Fruit fly (Drosophila melanogaster) whole organism: ENCODE measurements around the gene CG43331.

Experiments
- CG8478 ChIP-seq: fragments of >200 bp; optimal IDR thresholded peaks from 2 replicates; lab custom pipeline; 2018; ENCODE audit warnings: inconsistent platforms
- Dll ChIP-seq: fragments of >200 bp; optimal IDR thresholded peaks from 2 replicates; lab custom pipeline; 2017
- EcR ChIP-seq, 2 experiments: fragments of >200 bp; optimal IDR thresholded peaks; 2 replicates each; lab custom pipeline; 2017; ENCODE audit warnings: missing biosample characterization in 2 of 2, missing genetic modification characterization in 2 of 2, missing genetic modification reagents in 2 of 2
- pan ChIP-seq: fragments of >200 bp; optimal IDR thresholded peaks from 2 replicates; lab custom pipeline; 2017
- psq ChIP-seq: fragments of >200 bp; optimal IDR thresholded peaks from 2 replicates; lab custom pipeline; 2017
- usp ChIP-seq: fragments of >200 bp; optimal IDR thresholded peaks from 2 replicates; lab custom pipeline; 2017; ENCODE audit warnings: missing biosample characterization, missing genetic modification characterization, mixed read lengths

Gene CG43331

DNA sequence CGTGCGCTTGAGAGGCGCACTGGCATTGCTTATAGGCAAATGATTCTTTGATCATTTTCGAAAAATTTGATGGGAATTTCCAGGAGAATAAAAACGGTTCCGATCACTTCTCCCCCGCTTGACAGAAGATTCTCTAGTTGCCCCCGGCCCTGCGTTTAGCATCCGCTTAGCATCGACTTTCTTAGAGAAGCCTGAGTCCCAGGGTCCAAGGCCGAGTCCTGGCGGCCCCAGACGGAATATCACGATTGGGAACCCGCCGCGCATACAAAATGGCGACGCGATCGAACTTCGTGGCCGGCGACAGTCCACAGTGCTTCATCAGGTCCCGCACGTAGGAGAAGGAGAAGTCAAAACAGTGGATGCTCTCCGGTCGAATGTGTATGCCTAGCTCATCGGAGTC lies at the start of gene CG43331:
Gene CG43331, minus strand, starts transcription at position 101 of the 400 bp plus-strand sequence.
- TF ChIP-seq pan (lab: Kevin White, UChicago) (no peak), EcR (GFP tag; optimal IDR thresholded peaks at IDR 0.05; lab: Kevin White, UChicago) (no peak), psq (lab: Kevin White, UChicago) (no peak), CG8478 (lab: Kevin White, UChicago) (no peak), Dll (no peak), usp (no peak)

DNA sequence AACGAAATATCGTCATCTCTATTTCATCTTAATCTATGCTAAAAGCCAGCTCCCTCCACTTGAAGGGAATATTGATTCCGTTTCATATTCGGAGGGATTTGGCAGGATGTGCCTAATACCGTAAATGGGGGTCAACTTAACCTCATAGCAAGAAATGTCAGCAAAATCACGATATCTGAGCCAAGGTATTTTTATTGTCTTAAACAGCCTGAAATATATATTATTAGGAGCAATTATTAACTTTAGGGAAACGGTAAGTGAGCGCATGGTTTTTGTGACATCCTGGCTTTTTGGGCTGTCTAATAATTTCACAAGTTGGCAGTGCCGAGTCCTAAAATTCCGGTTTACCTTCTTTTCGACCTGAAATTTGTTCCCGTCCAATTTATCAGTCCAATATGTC lies 46.3 kb upstream of the CG43331 start, which contains the start of gene Trxr2:
Gene Trxr2, plus strand, starts transcription at position 301 of the 400 bp plus-strand sequence.
- TF ChIP-seq EcR (GFP tag; optimal IDR thresholded peaks at IDR 0.05; lab: Kevin White, UChicago) (no peak), CG8478 (lab: Kevin White, UChicago) (no peak), pan (lab: Kevin White, UChicago) (no peak), Dll (no peak), psq (lab: Kevin White, UChicago) (no peak), usp (no peak)

DNA sequence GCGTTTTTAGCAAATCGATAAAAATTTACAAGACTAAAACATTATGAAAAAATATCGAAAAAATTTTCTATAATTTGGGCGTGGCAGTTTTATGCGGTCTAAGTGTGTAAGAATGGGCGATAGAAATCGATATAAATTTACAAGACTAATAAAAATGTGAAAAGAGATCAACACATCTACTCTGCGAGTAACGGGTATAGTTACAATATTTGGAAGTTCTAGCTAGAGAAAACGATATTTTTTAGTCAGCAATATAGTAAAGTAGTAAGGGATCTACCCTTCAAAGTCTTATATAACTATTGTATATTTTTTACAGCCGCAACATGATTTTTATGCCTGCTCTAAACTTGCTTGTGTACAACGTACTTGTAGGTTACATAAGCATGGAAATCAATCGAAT lies 44.5 kb upstream of the CG43331 start, which contains the start of gene CG11404:
Gene CG11404, plus strand, starts transcription at position 301 of the 400 bp plus-strand sequence.
- TF ChIP-seq CG8478 (lab: Kevin White, UChicago) = no peak
- TF ChIP-seq psq (lab: Kevin White, UChicago) = no peak

DNA sequence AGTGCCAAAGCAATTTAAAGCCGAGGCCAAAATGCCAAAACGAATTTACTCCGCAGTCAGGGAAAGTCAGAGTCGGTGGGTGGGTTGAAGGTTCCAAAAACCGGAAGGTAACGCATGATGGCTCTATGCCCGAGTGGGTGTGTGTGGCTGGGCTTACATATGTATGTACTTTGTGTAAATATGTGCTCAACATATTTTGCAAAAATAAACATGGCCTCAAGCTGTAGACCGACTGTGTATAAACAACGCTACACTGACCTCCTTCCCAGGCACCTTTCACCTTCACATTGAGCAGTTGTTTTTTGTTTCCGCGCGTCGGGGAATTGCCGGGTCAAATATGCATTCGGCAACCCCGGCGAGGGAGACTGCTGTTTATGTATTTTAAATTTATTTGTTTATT lies 16.4 kb upstream of the CG43331 start:
- TF ChIP-seq usp (no peak), CG8478 (lab: Kevin White, UChicago) (no peak), pan (lab: Kevin White, UChicago) (no peak), psq (lab: Kevin White, UChicago) (no peak), EcR (GFP tag; optimal IDR thresholded peaks at IDR 0.05; lab: Kevin White, UChicago) (no peak), Dll (no peak)

DNA sequence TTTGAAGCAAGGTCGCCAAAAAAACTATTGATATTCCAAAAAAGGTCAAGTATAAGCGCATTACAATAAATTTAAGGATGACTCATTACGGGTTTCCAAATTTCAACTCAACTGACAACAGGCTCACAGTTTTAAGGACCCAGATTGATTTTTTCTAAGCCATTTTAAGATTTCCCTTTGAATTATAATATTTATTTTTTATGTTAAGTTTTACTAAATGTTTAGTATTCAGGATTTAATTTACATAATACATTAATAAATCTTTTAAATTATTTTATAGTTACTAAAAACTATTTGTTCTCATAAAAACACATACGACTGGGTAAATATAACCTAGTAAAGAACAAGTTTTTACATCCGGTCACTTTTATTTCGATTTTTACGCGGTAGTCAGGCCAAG lies 1.5 kb upstream of the CG43331 start, which contains the start of gene CG43329:
Gene CG43329, minus strand, starts transcription at position 101 of the 400 bp plus-strand sequence.
- TF ChIP-seq pan (lab: Kevin White, UChicago) = no peak
- no peak for TF ChIP-seq Dll
- no peak for TF ChIP-seq EcR (GFP tag; optimal IDR thresholded peaks at IDR 0.05; lab: Kevin White, UChicago)
- no peak for TF ChIP-seq usp
- no peak for TF ChIP-seq CG8478 (lab: Kevin White, UChicago)
- TF ChIP-seq psq (lab: Kevin White, UChicago) = no peak

DNA sequence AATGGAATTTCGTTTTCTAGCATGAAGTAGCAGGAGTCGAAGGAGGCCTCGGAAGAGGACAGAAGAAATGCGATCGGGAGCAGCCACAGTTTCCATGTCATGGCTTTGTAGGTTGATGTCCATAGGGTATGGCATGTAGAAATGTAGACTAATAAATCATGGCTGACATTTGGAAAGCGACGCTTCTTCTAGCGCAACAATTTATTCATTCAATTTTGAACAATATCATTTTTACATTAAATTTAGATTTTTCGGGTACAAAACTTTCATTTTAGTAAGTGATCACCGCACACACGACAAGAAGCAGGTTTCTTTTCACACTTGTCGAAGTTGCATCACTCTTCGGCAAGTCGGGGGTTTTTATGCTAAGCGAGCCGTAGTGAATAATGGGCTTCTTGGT lies 693 bp upstream of the CG43331 start, which contains the start of gene CG43330:
Gene CG43330, minus strand, starts transcription at position 101 of the 400 bp plus-strand sequence.
- TF ChIP-seq usp = no peak
- no peak for TF ChIP-seq pan (lab: Kevin White, UChicago)
- TF ChIP-seq CG8478 (lab: Kevin White, UChicago) = no peak
- no peak for TF ChIP-seq Dll
- TF ChIP-seq EcR (GFP tag; optimal IDR thresholded peaks at IDR 0.05; lab: Kevin White, UChicago) = no peak
- no peak for TF ChIP-seq psq (lab: Kevin White, UChicago)

DNA sequence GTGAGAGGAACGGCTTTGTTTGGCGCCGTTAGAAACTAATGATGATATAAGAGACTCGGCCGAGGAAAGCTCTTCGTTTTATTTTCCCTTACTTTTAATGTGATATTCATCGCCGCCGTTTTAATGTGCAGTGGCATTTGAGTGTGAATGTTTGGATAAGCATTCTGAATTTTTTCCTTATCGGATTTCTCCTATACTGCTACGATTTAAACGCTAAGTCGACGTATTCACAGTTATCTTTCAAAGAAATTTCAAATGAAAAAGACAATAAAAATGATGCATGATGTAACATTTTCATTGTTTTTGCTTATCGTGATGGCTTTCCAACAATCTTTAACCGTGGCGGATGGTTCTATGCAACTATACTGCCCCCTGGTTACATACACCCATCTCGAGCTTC lies 2.3 kb downstream of the CG43331 start, which contains the start of gene CG43312:
Gene CG43312, plus strand, starts transcription at position 301 of the 400 bp plus-strand sequence.
- no peak for TF ChIP-seq EcR (GFP tag; optimal IDR thresholded peaks at IDR 0.05; lab: Kevin White, UChicago)
- no peak for TF ChIP-seq pan (lab: Kevin White, UChicago)
- TF ChIP-seq psq (lab: Kevin White, UChicago) = no peak

DNA sequence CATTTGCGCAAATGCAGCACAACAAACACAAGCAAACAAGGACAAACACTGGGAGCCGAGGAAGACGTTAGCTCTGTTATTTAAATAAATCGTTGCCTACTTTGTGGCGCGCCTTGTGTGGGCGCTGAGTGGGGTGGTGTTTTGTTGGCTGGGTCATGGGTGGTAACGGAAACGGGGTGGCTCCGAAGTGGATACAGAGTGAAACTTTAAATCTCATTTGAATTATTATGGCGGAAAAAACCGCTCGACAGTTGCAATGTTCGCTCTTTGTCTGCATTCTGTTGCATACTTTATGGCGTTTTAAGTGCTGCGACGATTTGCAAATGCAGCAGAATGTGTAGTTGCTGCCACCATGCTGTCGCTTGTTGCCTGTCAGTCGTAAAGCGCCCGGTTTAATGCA lies 6.0 kb downstream of the CG43331 start:
- TF ChIP-seq Dll = no peak
- TF ChIP-seq psq (lab: Kevin White, UChicago) = no peak
- no peak for TF ChIP-seq pan (lab: Kevin White, UChicago)
- no peak for TF ChIP-seq usp
- TF ChIP-seq EcR (GFP tag; optimal IDR thresholded peaks at IDR 0.05; lab: Kevin White, UChicago) = no peak
- TF ChIP-seq CG8478 (lab: Kevin White, UChicago) = no peak

DNA sequence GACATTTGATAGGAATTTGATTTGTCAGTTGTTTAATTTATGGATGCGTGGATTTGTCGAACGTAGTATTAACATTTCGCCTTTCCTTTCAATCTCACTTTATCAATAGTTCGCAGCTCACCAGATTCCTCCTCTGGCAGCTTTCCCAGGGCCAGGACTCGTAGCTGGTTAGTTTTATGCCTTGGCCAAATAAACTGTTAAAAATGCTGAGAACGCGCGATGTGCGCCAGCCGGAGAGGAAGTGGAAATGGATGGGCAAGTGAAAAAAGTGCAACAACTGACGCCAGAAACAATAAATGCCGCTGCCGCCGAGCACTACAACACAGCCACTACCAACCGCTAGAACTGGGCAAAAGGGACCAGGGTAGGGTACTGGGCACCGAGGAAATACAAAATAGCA lies 20.2 kb downstream of the CG43331 start:
- TF ChIP-seq psq (lab: Kevin White, UChicago) = no peak
- TF ChIP-seq usp = no peak
- TF ChIP-seq CG8478 (lab: Kevin White, UChicago) = no peak
- TF ChIP-seq pan (lab: Kevin White, UChicago) = no peak
- TF ChIP-seq EcR (GFP tag; optimal IDR thresholded peaks at IDR 0.05; lab: Kevin White, UChicago) = no peak
- no peak for TF ChIP-seq Dll

DNA sequence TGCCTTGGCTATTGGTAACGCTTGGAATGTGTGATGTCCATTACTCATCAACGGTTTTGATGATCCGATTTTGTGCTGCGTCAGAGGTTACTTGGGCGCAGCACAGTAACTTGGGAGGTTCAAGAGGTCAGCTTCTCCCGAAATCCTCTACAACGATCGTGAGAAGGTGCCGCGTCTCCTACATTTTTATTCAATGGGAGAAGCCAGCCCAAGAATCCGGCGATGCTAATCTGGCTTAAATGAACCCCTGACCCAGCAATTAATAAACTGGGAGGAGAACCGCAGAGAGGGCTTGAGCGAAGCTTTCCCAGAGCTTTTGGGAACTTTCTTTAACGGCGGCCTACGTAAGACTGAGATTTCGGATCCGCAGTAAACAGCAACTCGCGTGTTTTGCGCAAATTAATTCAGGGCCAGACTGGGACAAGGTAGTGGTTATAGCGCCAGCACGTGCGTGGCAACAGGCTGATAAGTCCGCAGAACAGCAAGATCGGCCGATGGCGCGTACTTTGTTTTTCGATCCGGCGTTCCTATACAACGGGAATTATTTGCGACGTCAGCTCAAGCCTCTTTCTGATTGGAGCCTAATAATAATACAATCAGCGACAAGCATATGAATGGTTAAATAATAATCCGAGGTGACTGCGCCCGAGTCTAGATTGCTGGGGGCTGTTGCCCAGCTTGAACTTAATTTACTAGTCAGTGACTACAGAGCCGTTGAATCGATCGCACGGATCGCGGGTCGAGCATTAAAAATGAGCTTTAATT lies 29.4 kb downstream of the CG43331 start, which contains the start of gene CG11425:
Gene CG11425, plus strand, starts transcription at position 715 of the 765 bp plus-strand sequence.
- TF ChIP-seq EcR (GFP tag; optimal IDR thresholded peaks at IDR 0.05; lab: Kevin White, UChicago) = peak in 1 of 2 experiments; percentile 53
- TF ChIP-seq pan (lab: Kevin White, UChicago) = no peak

DNA sequence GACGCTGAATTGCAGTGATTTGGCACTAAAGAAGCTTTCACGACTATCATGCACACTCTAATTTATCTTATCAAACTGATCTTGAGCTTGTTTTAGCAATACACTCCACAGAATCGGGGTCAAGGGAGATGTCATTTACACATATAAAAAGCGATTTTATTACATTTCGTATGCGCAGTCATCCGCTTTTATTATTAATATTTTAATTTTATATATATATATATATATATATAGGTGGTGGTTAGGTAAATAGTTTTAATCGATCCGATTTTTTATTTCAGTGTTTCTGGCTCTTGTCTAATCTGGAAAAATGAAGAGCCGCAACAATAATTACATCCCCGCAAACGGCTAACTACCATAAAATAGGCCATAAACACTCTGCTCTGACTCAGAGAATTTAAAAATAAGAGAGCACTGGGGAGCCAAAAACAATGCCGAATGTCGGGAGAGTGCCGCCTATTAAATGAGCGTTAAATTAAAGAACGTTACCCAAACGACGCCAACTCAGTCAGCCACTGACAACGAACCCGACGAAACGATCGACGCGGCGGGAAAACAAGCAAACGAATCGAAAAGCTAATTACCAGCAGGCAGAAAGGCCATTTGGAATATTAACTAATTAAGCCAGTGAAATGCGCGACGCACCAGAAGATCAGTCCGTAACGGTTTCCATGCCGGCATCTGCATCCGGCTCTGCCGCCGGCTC lies 31.9 kb downstream of the CG43331 start:
- TF ChIP-seq psq (lab: Kevin White, UChicago) = no peak
- TF ChIP-seq pan (lab: Kevin White, UChicago) = no peak
- no peak for TF ChIP-seq CG8478 (lab: Kevin White, UChicago)
- no peak for TF ChIP-seq usp

DNA sequence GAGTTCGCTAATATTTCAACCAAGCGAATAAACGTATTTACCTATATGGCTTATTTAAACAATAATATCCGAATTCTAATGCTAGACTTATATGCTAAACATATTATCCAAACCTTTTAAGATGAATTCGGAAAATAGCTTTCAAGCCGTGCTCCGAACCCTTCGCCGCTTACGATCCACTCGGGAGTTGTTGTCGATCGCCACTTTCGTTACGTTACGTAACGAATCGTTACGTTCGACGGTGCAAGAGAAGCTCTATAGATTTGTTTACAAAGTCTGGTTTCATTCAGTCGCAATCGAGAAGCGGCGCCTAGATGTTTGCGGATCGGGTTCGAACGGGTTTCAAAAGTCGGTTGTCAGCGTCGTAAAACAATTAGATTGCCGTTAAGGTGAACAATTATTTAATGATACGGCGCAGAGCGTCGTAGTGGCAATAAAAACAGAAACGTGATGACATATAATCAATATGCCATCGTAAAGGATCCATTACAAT lies 33.3 kb downstream of the CG43331 start, which contains the start of gene CG11426:
Gene CG11426, plus strand, starts transcription at position 258 of the 493 bp plus-strand sequence.
- TF ChIP-seq usp (no peak), pan (lab: Kevin White, UChicago) (no peak), psq (lab: Kevin White, UChicago) (no peak), CG8478 (lab: Kevin White, UChicago) (no peak), Dll (no peak), EcR (GFP tag; optimal IDR thresholded peaks at IDR 0.05; lab: Kevin White, UChicago) (no peak)
